Worm (Caenorhabditis elegans) whole organism, L4/young adult: ENCODE results near the gene Y22D7AL.15.

Source experiments
- W03F9.2 ChIP-seq: fragments of 150-350 bp; optimal IDR thresholded peaks from 2 replicates; lab custom pipeline; 2014; ENCODE audit warnings: missing biosample characterization, missing genetic modification characterization
- him-1 ChIP-seq: sonication (generic microtip); optimal IDR thresholded peaks from 2 replicates; lab custom pipeline; 2016; ENCODE audit warnings: missing genotype, missing genetic modification reagents, missing genetic modification characterization, missing compliant biosample characterization

DNA sequence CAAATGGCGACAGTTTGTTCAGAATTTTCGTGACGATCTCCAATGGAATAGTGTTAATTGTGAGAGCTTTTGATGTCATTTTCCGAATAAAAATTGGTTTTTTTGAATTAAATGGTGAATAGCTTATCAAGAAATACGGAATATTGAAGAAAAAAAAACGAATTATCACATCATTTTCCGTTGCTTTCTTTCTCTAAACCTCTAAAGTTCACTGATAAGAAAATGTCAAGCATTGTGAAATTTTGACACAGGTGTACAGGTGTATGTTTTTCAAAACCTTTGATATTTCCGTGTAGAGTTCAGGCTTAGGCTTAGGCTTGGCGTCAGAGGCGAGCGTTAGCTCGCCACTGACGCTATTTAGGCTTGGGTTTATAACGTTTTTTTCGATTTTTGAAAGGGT, 39.2 kb upstream of the Y22D7AL.15 start, which contains the start of gene fbxa-74:
- TF ChIP-seq him-1 (tag; lab: Kevin White, UChicago): no peak
- no peak for TF ChIP-seq W03F9.2
